Worm (Caenorhabditis elegans) whole organism, young adult: Measurements from ENCODE around the gene T02G5.3.

Source experiments
- B0019.2 ChIP-seq: fragments of 200-800 bp; sonication (Bioruptor generic); conservative IDR thresholded peaks from 2 replicates; pipeline ENCODE4 v1.3.6; 2022; ENCODE audit warnings: missing genetic modification reagents, missing genetic modification characterization, missing compliant biosample characterization
- C17E4.6 ChIP-seq: fragments of 200-800 bp; sonication (Bioruptor generic); IDR thresholded peaks from 2 replicates; pipeline ENCODE4 v1.3.6; 2022; ENCODE audit warnings: missing genetic modification reagents, missing genetic modification characterization, missing compliant biosample characterization
- D2030.7 ChIP-seq: fragments of 200-800 bp; sonication (Bioruptor generic); IDR thresholded peaks from 2 replicates; pipeline ENCODE4 v1.3.6; 2022; ENCODE audit warnings: missing genetic modification reagents, missing genetic modification characterization, missing compliant biosample characterization
- F23B12.7 ChIP-seq: sonication (generic microtip); optimal IDR thresholded peaks from 2 replicates; lab custom pipeline; 2017; ENCODE audit warnings: missing genetic modification characterization, mild to moderate bottlenecking, missing compliant biosample characterization, antibody characterized with exemption, moderate library complexity; ENCODE audit not compliant: insufficient read depth
- F33H1.4 ChIP-seq: fragments of 200-800 bp; sonication (Bioruptor generic); IDR thresholded peaks from 2 replicates; pipeline ENCODE4 v1.3.6; 2022; ENCODE audit warnings: missing genetic modification reagents, missing genetic modification characterization, missing compliant biosample characterization
- F39B2.1 ChIP-seq: fragments of 200-800 bp; sonication (Bioruptor generic); IDR thresholded peaks from 2 replicates; pipeline ENCODE4 v1.3.6; 2022; ENCODE audit warnings: missing genetic modification reagents, missing genetic modification characterization, missing compliant biosample characterization
- F49E8.2 ChIP-seq: sonication (generic microtip); optimal IDR thresholded peaks from 3 replicates; lab custom pipeline; 2017; ENCODE audit warnings: missing genetic modification characterization, mild to moderate bottlenecking, missing compliant biosample characterization, antibody characterized with exemption, moderate library complexity; ENCODE audit not compliant: insufficient read depth
- F52B5.7 ChIP-seq: sonication (generic microtip); optimal IDR thresholded peaks from 2 replicates; lab custom pipeline; 2016; ENCODE audit warnings: mild to moderate bottlenecking, missing genetic modification characterization, missing compliant biosample characterization
- F57A8.1 ChIP-seq: fragments of 200-800 bp; sonication (Bioruptor generic); optimal IDR thresholded peaks from 2 replicates; lab custom pipeline; 2018; ENCODE audit warnings: mild to moderate bottlenecking, missing genetic modification characterization, moderate library complexity, missing compliant biosample characterization
- K11D2.4 ChIP-seq: fragments of 200-800 bp; sonication (Bioruptor generic); IDR thresholded peaks from 2 replicates; pipeline ENCODE4 v1.3.6; 2022; ENCODE audit warnings: missing genetic modification reagents, missing genetic modification characterization, missing compliant biosample characterization
- Y56A3A.18 ChIP-seq: fragments of 200-800 bp; sonication (Bioruptor generic); IDR thresholded peaks from 2 replicates; pipeline ENCODE4 v1.3.6; 2022; ENCODE audit warnings: missing genetic modification reagents, missing genetic modification characterization, missing compliant biosample characterization
- Y95B8A.8 ChIP-seq: fragments of 200-800 bp; sonication (Bioruptor generic); IDR thresholded peaks from 2 replicates; pipeline ENCODE4 v1.3.6; 2022; ENCODE audit warnings: missing genetic modification reagents, missing genetic modification characterization, missing compliant biosample characterization
- ZK185.1 ChIP-seq: sonication (generic microtip); optimal IDR thresholded peaks from 2 replicates; lab custom pipeline; 2016; ENCODE audit warnings: mild to moderate bottlenecking, missing genetic modification characterization, missing compliant biosample characterization; ENCODE audit not compliant: poor library complexity, severe bottlenecking
- ama-1 ChIP-seq, 3 experiments: fragments of 150-350 bp in 1 of 3; sonication (generic microtip) in 2 of 3; optimal IDR thresholded peaks; 2 replicates each; lab custom pipeline; 2014 to 2018; ENCODE audit warnings: missing biosample characterization in 2 of 3, missing genetic modification characterization in 2 of 3, missing genetic modification reagents in 2 of 3
- aptf-2 ChIP-seq: fragments of 200-800 bp; sonication (Bioruptor generic); conservative IDR thresholded peaks from 2 replicates; pipeline ENCODE4 v1.3.6; 2022; ENCODE audit warnings: missing genetic modification reagents, missing genetic modification characterization, missing compliant biosample characterization
- athp-1 ChIP-seq: sonication (generic microtip); optimal IDR thresholded peaks from 2 replicates; lab custom pipeline; 2017; ENCODE audit warnings: mild to moderate bottlenecking, missing genetic modification characterization, missing compliant biosample characterization
- attf-6 ChIP-seq: fragments of 200-800 bp; sonication (Bioruptor generic); IDR thresholded peaks from 2 replicates; pipeline ENCODE4 v1.3.6; 2022; ENCODE audit warnings: missing genetic modification reagents, missing genetic modification characterization, missing compliant biosample characterization
- ccch-3 ChIP-seq: fragments of 200-800 bp; sonication (Bioruptor generic); optimal IDR thresholded peaks from 2 replicates; lab custom pipeline; 2018; ENCODE audit warnings: mild to moderate bottlenecking, missing genetic modification characterization, missing compliant biosample characterization
- dpl-1 ChIP-seq: fragments of 150-350 bp; optimal IDR thresholded peaks from 2 replicates; lab custom pipeline; 2014; ENCODE audit warnings: missing biosample characterization, missing genetic modification reagents, missing genetic modification characterization
- efl-1 ChIP-seq: fragments of 150-350 bp; optimal IDR thresholded peaks from 2 replicates; lab custom pipeline; 2014; ENCODE audit warnings: missing biosample characterization, missing genetic modification reagents, missing genetic modification characterization
- egrh-3 ChIP-seq: fragments of 200-800 bp; sonication (Bioruptor generic); IDR thresholded peaks from 2 replicates; pipeline ENCODE4 v1.3.6; 2022; ENCODE audit warnings: missing genetic modification reagents, missing genetic modification characterization, missing compliant biosample characterization
- gei-17 ChIP-seq: fragments of 200-800 bp; sonication (Bioruptor generic); optimal IDR thresholded peaks from 2 replicates; lab custom pipeline; 2018; ENCODE audit warnings: mild to moderate bottlenecking, missing genetic modification characterization, missing compliant biosample characterization
- him-1 ChIP-seq: sonication (generic microtip); optimal IDR thresholded peaks from 2 replicates; lab custom pipeline; 2016; ENCODE audit warnings: missing genotype, missing genetic modification reagents, missing genetic modification characterization, missing compliant biosample characterization
- hlh-26 ChIP-seq: fragments of 200-800 bp; sonication (Bioruptor generic); conservative IDR thresholded peaks from 2 replicates; pipeline ENCODE4 v1.3.6; 2022; ENCODE audit warnings: missing genetic modification reagents, missing genetic modification characterization, missing compliant biosample characterization
- lin-26 ChIP-seq: fragments of 200-800 bp; sonication (Bioruptor generic); IDR thresholded peaks from 2 replicates; pipeline ENCODE4 v1.3.6; 2022; ENCODE audit warnings: missing genetic modification reagents, missing genetic modification characterization, missing compliant biosample characterization
- lin-40 ChIP-seq: sonication (generic microtip); optimal IDR thresholded peaks from 2 replicates; lab custom pipeline; 2016; ENCODE audit warnings: missing genetic modification characterization, mild to moderate bottlenecking, missing compliant biosample characterization, missing genotype, missing genetic modification reagents
- lir-1 ChIP-seq: fragments of 200-800 bp; sonication (Bioruptor generic); conservative IDR thresholded peaks from 2 replicates; pipeline ENCODE4 v1.3.6; 2022; ENCODE audit warnings: missing genetic modification reagents, missing genetic modification characterization, missing compliant biosample characterization
- lsl-1 ChIP-seq: fragments of 200-800 bp; sonication (Bioruptor generic); optimal IDR thresholded peaks from 2 replicates; lab custom pipeline; 2018; ENCODE audit warnings: mild to moderate bottlenecking, missing genetic modification characterization, moderate library complexity, missing compliant biosample characterization
- mxl-1 ChIP-seq: sonication (generic microtip); optimal IDR thresholded peaks from 2 replicates; lab custom pipeline; 2016; ENCODE audit warnings: missing genetic modification characterization, missing compliant biosample characterization
- nfya-1 ChIP-seq: sonication (generic microtip); optimal IDR thresholded peaks from 2 replicates; lab custom pipeline; 2017; ENCODE audit warnings: antibody characterized with exemption, missing compliant biosample characterization, missing genetic modification characterization, borderline replicate concordance; ENCODE audit not compliant: insufficient read depth
- nhr-27 ChIP-seq: fragments of 200-800 bp; sonication (Bioruptor generic); optimal IDR thresholded peaks from 2 replicates; lab custom pipeline; 2018; ENCODE audit warnings: mild to moderate bottlenecking, missing genetic modification characterization, moderate library complexity, missing compliant biosample characterization
- nhr-80 ChIP-seq: sonication (generic microtip); optimal IDR thresholded peaks from 2 replicates; lab custom pipeline; 2016; ENCODE audit warnings: missing genetic modification characterization, missing compliant biosample characterization
- pbrm-1 ChIP-seq: fragments of 200-800 bp; sonication (Bioruptor generic); IDR thresholded peaks from 2 replicates; pipeline ENCODE4 v1.3.6; 2022; ENCODE audit warnings: missing genetic modification reagents, missing genetic modification characterization, missing compliant biosample characterization
- pha-4 ChIP-seq: fragments of 150-350 bp; sonication (generic microtip); optimal IDR thresholded peaks from 2 replicates; lab custom pipeline; 2014; ENCODE audit warnings: missing biosample characterization, missing genetic modification reagents, missing genetic modification characterization
- repo-1 ChIP-seq: sonication (generic microtip); optimal IDR thresholded peaks from 2 replicates; lab custom pipeline; 2017; ENCODE audit warnings: mild to moderate bottlenecking, missing genetic modification characterization, missing compliant biosample characterization
- sdz-38 ChIP-seq: sonication (generic microtip); optimal IDR thresholded peaks from 2 replicates; lab custom pipeline; 2016; ENCODE audit warnings: missing genotype, missing genetic modification characterization, missing compliant biosample characterization
- snpc-1.1 ChIP-seq: sonication (generic microtip); optimal IDR thresholded peaks from 2 replicates; lab custom pipeline; 2017; ENCODE audit warnings: missing genetic modification characterization, mild to moderate bottlenecking, missing compliant biosample characterization, antibody characterized with exemption, moderate library complexity, missing genotype, missing genetic modification reagents; ENCODE audit not compliant: insufficient read depth
- snpc-3.4 ChIP-seq: sonication (generic microtip); optimal IDR thresholded peaks from 2 replicates; lab custom pipeline; 2017; ENCODE audit warnings: missing genetic modification characterization, mild to moderate bottlenecking, missing compliant biosample characterization, antibody characterized with exemption, moderate library complexity, missing genotype, missing genetic modification reagents
- snpc-4 ChIP-seq, 5 experiments: fragments of 150-350 bp in 1 of 5; sonication (generic microtip) in 4 of 5; optimal IDR thresholded peaks; 2 replicates each; lab custom pipeline; 2014 to 2018; ENCODE audit warnings: missing genetic modification characterization in 5 of 5, missing biosample characterization in 3 of 5, antibody characterized with exemption in 2 of 5, mild to moderate bottlenecking in 2 of 5, missing compliant biosample characterization in 2 of 5, missing genotype in 2 of 5, moderate library complexity in 2 of 5, missing genetic modification reagents in 1 of 5
- somi-1 ChIP-seq: fragments of 200-800 bp; sonication (Bioruptor generic); optimal IDR thresholded peaks from 2 replicates; lab custom pipeline; 2018; ENCODE audit warnings: mild to moderate bottlenecking, missing genetic modification characterization, missing compliant biosample characterization
- tbp1 ChIP-seq: fragments of 200-800 bp; sonication (Bioruptor generic); optimal IDR thresholded peaks from 2 replicates; lab custom pipeline; 2018; ENCODE audit warnings: mild to moderate bottlenecking, missing genetic modification characterization, missing compliant biosample characterization
- tbx-9 ChIP-seq: sonication (generic microtip); optimal IDR thresholded peaks from 2 replicates; lab custom pipeline; 2016; ENCODE audit warnings: borderline replicate concordance, missing genetic modification characterization, inconsistent platforms, missing compliant biosample characterization
- unc-130 ChIP-seq: sonication (generic microtip); optimal IDR thresholded peaks from 2 replicates; lab custom pipeline; 2016; ENCODE audit warnings: missing genetic modification reagents, missing genetic modification characterization, missing compliant biosample characterization
- xnd-1 ChIP-seq: sonication (generic microtip); optimal IDR thresholded peaks from 2 replicates; lab custom pipeline; 2016; ENCODE audit warnings: missing genotype, missing genetic modification reagents, missing genetic modification characterization, missing compliant biosample characterization
- ztf-26 ChIP-seq: sonication (generic microtip); optimal IDR thresholded peaks from 2 replicates; lab custom pipeline; 2017; ENCODE audit warnings: missing genetic modification characterization, missing compliant biosample characterization

The T02G5.3 gene

DNA sequence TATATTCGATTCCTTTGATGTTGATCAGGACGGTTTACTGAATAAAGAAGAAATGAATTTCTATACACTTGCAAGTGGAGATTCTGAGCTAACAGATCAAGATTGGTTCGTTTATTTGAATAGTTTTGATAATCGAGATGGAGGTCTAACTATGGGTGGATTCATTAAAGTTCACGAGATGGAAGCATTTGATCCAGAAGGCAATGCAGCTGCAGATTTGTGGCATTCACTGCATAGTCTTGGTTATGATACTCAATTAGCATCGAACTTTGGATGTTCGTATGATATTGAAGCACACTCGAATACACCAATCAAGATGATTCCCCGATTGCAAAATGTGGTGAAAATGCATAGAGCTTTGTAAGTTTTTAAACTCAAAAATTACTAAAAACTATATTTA is 2.8 kb downstream of the T02G5.3 start (continued):
- 0 out of 2 replicates have a peak, but pooled peaks have one; percentile 43 for TF ChIP-seq lin-26

DNA sequence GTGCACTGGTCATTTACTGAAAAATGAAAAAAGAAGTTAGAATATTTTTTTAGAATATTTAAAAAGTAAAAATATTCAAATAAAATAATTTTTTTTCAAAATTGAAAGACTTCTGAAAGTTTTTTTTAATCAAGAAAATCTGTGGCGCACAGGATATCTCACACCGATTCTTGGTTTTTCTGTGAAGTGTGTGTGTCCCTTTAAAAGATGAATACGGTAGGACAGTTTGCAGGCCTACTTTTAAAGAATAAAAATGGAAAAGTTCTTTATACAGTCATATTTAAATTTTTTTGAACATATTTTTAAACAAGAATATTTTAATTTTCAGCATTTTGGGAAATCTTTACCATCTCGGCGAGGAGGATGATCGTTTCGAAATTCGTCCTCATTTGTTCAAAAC is 5.4 kb downstream of the T02G5.3 start, which contains the start of gene mct-5:
mct-5 (minus strand) TSS at position 16 of the 400 bp plus-strand sequence.
- TF ChIP-seq attf-6 (GFP tag; lab: Robert Waterston, UW), result no peak
- TF ChIP-seq Y95B8A.8 (GFP tag; lab: Robert Waterston, UW), result no peak
- no peak for TF ChIP-seq pha-4 (tag; lab: Kevin White, UChicago)
- TF ChIP-seq F52B5.7, result no peak
- TF ChIP-seq nfya-1, result no peak
- TF ChIP-seq Y56A3A.18 (GFP tag; lab: Robert Waterston, UW), result no peak
- TF ChIP-seq snpc-3.4 (tag; lab: Kevin White, UChicago), result peak; percentile 11
- TF ChIP-seq snpc-4 (GFP tag; optimal IDR thresholded peaks at IDR 0.05; lab: Kevin White, UChicago), result no peak
- no peak for TF ChIP-seq snpc-4 (tag; optimal IDR thresholded peaks at IDR 0.05; lab: Kevin White, UChicago)
- no peak for TF ChIP-seq tbx-9 (tag; lab: Kevin White, UChicago)
- peak; percentile 88 for TF ChIP-seq xnd-1 (tag; lab: Kevin White, UChicago)
- no peak for TF ChIP-seq egrh-3
- no peak for TF ChIP-seq F39B2.1
- TF ChIP-seq lin-26, result no peak
- peak; percentile 21 for TF ChIP-seq him-1 (tag; lab: Kevin White, UChicago)
- no peak for TF ChIP-seq unc-130 (GFP tag; lab: Kevin White, UChicago)
- TF ChIP-seq ccch-3, result no peak
- TF ChIP-seq athp-1 (tag; lab: Kevin White, UChicago), result no peak
- no peak for TF ChIP-seq F57A8.1
- no peak for TF ChIP-seq repo-1 (tag; lab: Kevin White, UChicago)
- TF ChIP-seq F49E8.2 (tag; lab: Kevin White, UChicago), result no peak
- no peak for TF ChIP-seq nhr-27 (tag; lab: Kevin White, UChicago)
- TF ChIP-seq K11D2.4 (GFP tag; lab: Robert Waterston, UW), result no peak
- TF ChIP-seq B0019.2, result no peak
- no peak for TF ChIP-seq tbp1
- no peak for TF ChIP-seq snpc-1.1 (tag; lab: Kevin White, UChicago)
- no peak for TF ChIP-seq mxl-1 (tag; lab: Kevin White, UChicago)
- TF ChIP-seq hlh-26 (GFP tag; lab: Robert Waterston, UW), result no peak
- TF ChIP-seq ZK185.1 (tag; lab: Kevin White, UChicago), result no peak
- no peak for TF ChIP-seq somi-1 (GFP tag; lab: Kevin White, UChicago)
- no peak for TF ChIP-seq gei-17 (GFP tag; lab: Kevin White, UChicago)
- TF ChIP-seq ztf-26 (tag; lab: Kevin White, UChicago), result no peak
- no peak for TF ChIP-seq C17E4.6 (GFP tag; lab: Robert Waterston, UW)
- no peak for TF ChIP-seq pbrm-1 (GFP tag; lab: Robert Waterston, UW)
- no peak for TF ChIP-seq F23B12.7 (tag; lab: Kevin White, UChicago)
- no peak for TF ChIP-seq aptf-2
- no peak for TF ChIP-seq nhr-80 (tag; lab: Kevin White, UChicago)
- peak; percentile 89 for TF ChIP-seq lsl-1 (GFP tag; lab: Kevin White, UChicago)
- no peak for TF ChIP-seq dpl-1 (GFP tag; lab: Kevin White, UChicago)
- 0 out of 2 replicates have a peak, but pooled peaks have one; percentile 10 for TF ChIP-seq D2030.7 (GFP tag; lab: Robert Waterston, UW)
- TF ChIP-seq ama-1 (optimal IDR thresholded peaks at IDR 0.05; lab: Kevin White, UChicago), result no peak
- no peak for TF ChIP-seq ama-1 (GFP tag; optimal IDR thresholded peaks at IDR 0.05; lab: Kevin White, UChicago)
- no peak for TF ChIP-seq lin-40 (tag; lab: Kevin White, UChicago)
- no peak for TF ChIP-seq lir-1 (GFP tag; lab: Robert Waterston, UW)
- peak; percentile 30 for TF ChIP-seq efl-1 (GFP tag; lab: Kevin White, UChicago)
- peak; percentile 58 for TF ChIP-seq F33H1.4 (GFP tag; lab: Robert Waterston, UW)
- no peak for TF ChIP-seq sdz-38
